Fruit fly (Drosophila melanogaster) whole organism, wandering third instar larva: ENCODE data around the gene CG16986.

ENCODE experiments used
- Abd-B ChIP-seq: fragments of >200 bp; optimal IDR thresholded peaks from 2 replicates; lab custom pipeline; 2017; ENCODE audit warnings: missing biosample characterization, missing genetic modification characterization
- CG32264 ChIP-seq: fragments of 200-800 bp; sonication (Bioruptor generic); optimal IDR thresholded peaks from 2 replicates; lab custom pipeline; 2016; ENCODE audit warnings: missing biosample characterization, missing genetic modification characterization
- CG9705 ChIP-seq: fragments of 200-800 bp; sonication (Bioruptor generic); optimal IDR thresholded peaks from 2 replicates; lab custom pipeline; 2018; ENCODE audit warnings: missing biosample characterization, mild to moderate bottlenecking, missing genetic modification characterization
- CrebA ChIP-seq: fragments of 200-800 bp; sonication (Bioruptor generic); optimal IDR thresholded peaks from 2 replicates; lab custom pipeline; 2016; ENCODE audit warnings: missing biosample characterization, mild to moderate bottlenecking, missing genetic modification characterization, borderline replicate concordance
- Dfd ChIP-seq: fragments of >200 bp; optimal IDR thresholded peaks from 2 replicates; lab custom pipeline; 2017; ENCODE audit warnings: missing biosample characterization, missing genetic modification characterization
- Dif ChIP-seq: fragments of 200-275, 200-300 bp; sonication (Bioruptor generic); optimal IDR thresholded peaks from 2 replicates; lab custom pipeline; 2018; ENCODE audit warnings: missing biosample characterization, missing genetic modification characterization; ENCODE audit not compliant: partially characterized antibody
- GATAd ChIP-seq: sonication (Bioruptor generic); optimal IDR thresholded peaks from 2 replicates; lab custom pipeline; 2016; ENCODE audit warnings: missing biosample characterization, missing genetic modification characterization
- HLH106 ChIP-seq: fragments of 200-800 bp; optimal IDR thresholded peaks from 3 replicates; lab custom pipeline; 2019; ENCODE audit warnings: missing biosample characterization, mild to moderate bottlenecking, missing genetic modification characterization, moderate library complexity
- Hnf4 ChIP-seq: fragments of 200-800 bp; sonication (Bioruptor generic); optimal IDR thresholded peaks from 2 replicates; lab custom pipeline; 2016; ENCODE audit warnings: missing biosample characterization, mild to moderate bottlenecking, missing genetic modification characterization
- Hr78 ChIP-seq: fragments of >200 bp; optimal IDR thresholded peaks from 2 replicates; lab custom pipeline; 2017; ENCODE audit warnings: missing biosample characterization, missing genetic modification characterization
- Hr83 ChIP-seq: fragments of 200-300 bp; sonication (Bioruptor generic); optimal IDR thresholded peaks from 2 replicates; lab custom pipeline; 2016; ENCODE audit warnings: missing biosample characterization, mild to moderate bottlenecking, missing genetic modification characterization, moderate library complexity; ENCODE audit not compliant: poor library complexity, severe bottlenecking
- Jra ChIP-seq: sonication (Bioruptor generic); optimal IDR thresholded peaks from 2 replicates; lab custom pipeline; 2016; ENCODE audit warnings: missing biosample characterization, missing genetic modification characterization
- Mio ChIP-seq: sonication (Bioruptor generic); optimal IDR thresholded peaks from 2 replicates; lab custom pipeline; 2016; ENCODE audit warnings: missing biosample characterization, missing genetic modification characterization
- Myc ChIP-seq: fragments of >200 bp; optimal IDR thresholded peaks from 2 replicates; lab custom pipeline; 2017
- N ChIP-seq: fragments of >200 bp; optimal IDR thresholded peaks from 2 replicates; lab custom pipeline; 2018; ENCODE audit warnings: missing biosample characterization, missing external identifiers, missing genetic modification characterization
- OdsH ChIP-seq: fragments of 200-800 bp; sonication (Bioruptor generic); optimal IDR thresholded peaks from 2 replicates; lab custom pipeline; 2016; ENCODE audit warnings: missing biosample characterization, mild to moderate bottlenecking, missing genetic modification characterization
- Rel ChIP-seq, 2 experiments: fragments of 200-800 bp; sonication (Bioruptor generic) in 1 of 2; optimal IDR thresholded peaks; 2 replicates in 1 of 2; 3 replicates in 1 of 2; lab custom pipeline; 2016 to 2019; ENCODE audit warnings: mild to moderate bottlenecking in 2 of 2, missing biosample characterization in 2 of 2, missing genetic modification characterization in 2 of 2, moderate library complexity in 1 of 2
- Sp1 ChIP-seq: fragments of 200-800 bp; sonication (Bioruptor generic); optimal IDR thresholded peaks from 3 replicates; lab custom pipeline; 2019; ENCODE audit warnings: missing biosample characterization, mild to moderate bottlenecking, missing genetic modification characterization, moderate library complexity
- Vsx2 ChIP-seq: fragments of 200-300, 225-300 bp; sonication (Bioruptor generic); optimal IDR thresholded peaks from 2 replicates; lab custom pipeline; 2018; ENCODE audit warnings: missing biosample characterization, missing genetic modification characterization; ENCODE audit not compliant: partially characterized antibody
- br ChIP-seq: fragments of 200-800 bp; sonication (Bioruptor generic); optimal IDR thresholded peaks from 2 replicates; lab custom pipeline; 2016; ENCODE audit warnings: missing biosample characterization, missing genetic modification characterization
- brk ChIP-seq: fragments of 200-800 bp; sonication (Bioruptor generic); optimal IDR thresholded peaks from 2 replicates; lab custom pipeline; 2016; ENCODE audit warnings: missing biosample characterization, mild to moderate bottlenecking, missing genetic modification characterization
- dl ChIP-seq, 2 experiments: fragments of 175-275, 200-275 bp in 1 of 2; fragments of 200-275 bp in 1 of 2; sonication (Bioruptor generic); optimal IDR thresholded peaks; lab custom pipeline; 2018; ENCODE audit warnings: mild to moderate bottlenecking in 2 of 2, missing biosample characterization in 2 of 2, missing genetic modification characterization in 2 of 2, moderate library complexity in 2 of 2; ENCODE audit not compliant: partially characterized antibody in 2 of 2, insufficient read depth in 1 of 2
- dmrt93B ChIP-seq: fragments of 200-800 bp; sonication (Bioruptor generic); optimal IDR thresholded peaks from 2 replicates; lab custom pipeline; 2018; ENCODE audit warnings: missing biosample characterization, mild to moderate bottlenecking, missing genetic modification characterization
- dsf ChIP-seq: sonication (Bioruptor generic); optimal IDR thresholded peaks from 2 replicates; lab custom pipeline; 2016; ENCODE audit warnings: missing biosample characterization, missing genetic modification characterization, borderline replicate concordance
- ey ChIP-seq: fragments of 200-800 bp; sonication (Bioruptor generic); optimal IDR thresholded peaks from 2 replicates; lab custom pipeline; 2016; ENCODE audit warnings: missing biosample characterization, missing genetic modification characterization
- foxo ChIP-seq, 2 experiments: fragments of 200-800 bp; sonication (Bioruptor generic); optimal IDR thresholded peaks; 2 replicates in 1 of 2; 3 replicates in 1 of 2; lab custom pipeline; 2016 to 2017; ENCODE audit warnings: missing biosample characterization in 2 of 2, missing genetic modification characterization in 2 of 2
- fru ChIP-seq: fragments of 200-800 bp; sonication (Bioruptor generic); optimal IDR thresholded peaks from 3 replicates; lab custom pipeline; 2016; ENCODE audit warnings: missing biosample characterization, mild to moderate bottlenecking, missing genetic modification characterization
- h ChIP-seq: fragments of 200-800 bp; sonication (Bioruptor generic); optimal IDR thresholded peaks from 3 replicates; lab custom pipeline; 2016; ENCODE audit warnings: missing biosample characterization, mild to moderate bottlenecking, missing genetic modification characterization
- jim ChIP-seq: fragments of 175-275, 200-325 bp; sonication (Bioruptor generic); optimal IDR thresholded peaks from 2 replicates; lab custom pipeline; 2016; ENCODE audit warnings: missing biosample characterization, mild to moderate bottlenecking, missing genetic modification characterization
- lola ChIP-seq: fragments of >200 bp; optimal IDR thresholded peaks from 2 replicates; lab custom pipeline; 2017; ENCODE audit warnings: missing biosample characterization, missing genetic modification characterization
- pan ChIP-seq: fragments of >200 bp; optimal IDR thresholded peaks from 2 replicates; lab custom pipeline; 2017
- psq ChIP-seq: fragments of 200-800 bp; sonication (Bioruptor generic); optimal IDR thresholded peaks from 3 replicates; lab custom pipeline; 2017; ENCODE audit warnings: missing biosample characterization, mild to moderate bottlenecking, missing genetic modification characterization, moderate library complexity
- rgr ChIP-seq: fragments of 200-800 bp; sonication (Bioruptor generic); optimal IDR thresholded peaks from 3 replicates; lab custom pipeline; 2016; ENCODE audit warnings: missing biosample characterization, mild to moderate bottlenecking, missing genetic modification characterization
- sage ChIP-seq: fragments of 200-800 bp; sonication (Bioruptor generic); optimal IDR thresholded peaks from 2 replicates; lab custom pipeline; 2016; ENCODE audit warnings: missing biosample characterization, mild to moderate bottlenecking, missing genetic modification characterization
- sv ChIP-seq: fragments of 200-800 bp; sonication (Bioruptor generic); optimal IDR thresholded peaks from 3 replicates; lab custom pipeline; 2016; ENCODE audit warnings: missing biosample characterization, missing genetic modification characterization
- tai ChIP-seq: sonication (Bioruptor generic); optimal IDR thresholded peaks from 2 replicates; lab custom pipeline; 2016; ENCODE audit warnings: missing biosample characterization, missing genetic modification characterization
- usp ChIP-seq: fragments of >200 bp; optimal IDR thresholded peaks from 2 replicates; lab custom pipeline; 2017; ENCODE audit warnings: missing biosample characterization, missing genetic modification characterization
- woc ChIP-seq: sonication (Bioruptor generic); optimal IDR thresholded peaks from 2 replicates; lab custom pipeline; 2016; ENCODE audit warnings: missing biosample characterization, mild to moderate bottlenecking, missing genetic modification characterization

Gene CG16986

DNA sequence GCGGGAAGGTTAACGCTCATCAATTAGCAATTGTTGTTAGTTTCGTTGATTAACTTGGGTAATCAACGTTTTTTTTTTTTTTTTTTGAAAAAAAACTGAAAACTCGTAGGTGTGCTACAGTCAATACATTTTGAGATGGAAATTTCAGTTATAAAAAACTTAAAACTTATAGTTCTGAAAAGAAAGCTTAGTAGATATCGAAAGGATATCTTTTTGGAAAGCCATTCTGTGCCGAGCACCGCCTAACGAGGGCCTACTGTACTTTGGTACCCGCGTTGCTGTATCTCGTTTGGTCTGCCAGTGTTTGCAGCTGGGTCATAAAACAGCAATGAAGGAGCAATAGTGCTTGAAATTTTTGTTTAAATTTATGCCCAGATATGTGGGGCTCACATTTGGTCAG, 28.2 kb upstream of the CG16986 start:
- TF ChIP-seq h (GFP tag; lab: Kevin White, UChicago) (peak; percentile 16), Sp1 (GFP tag; lab: Kevin White, UChicago) (no peak), fru (GFP tag; lab: Kevin White, UChicago) (peak; percentile 36), tai (no peak), Abd-B (GFP tag; lab: Kevin White, UChicago) (no peak), foxo (GFP tag; optimal IDR thresholded peaks at IDR 0.05; lab: Kevin White, UChicago) (peak in 1 of 2 experiments; percentile 34), br (GFP tag; lab: Kevin White, UChicago) (no peak), psq (GFP tag; lab: Kevin White, UChicago) (no peak)

dm6 chr3L:2572907-2573591, 27.1 kb upstream of the CG16986 start:
- TF ChIP-seq Rel (GFP tag; optimal IDR thresholded peaks at IDR 0.05; lab: Kevin White, UChicago) (peak; percentile 26), Rel (tag; optimal IDR thresholded peaks at IDR 0.05; lab: Kevin White, UChicago) (peak; percentile 88), CG32264 (GFP tag; lab: Kevin White, UChicago) (peak; percentile 3), br (GFP tag; lab: Kevin White, UChicago) (peak; percentile 41), Myc (lab: Kevin White, UChicago) (no peak), tai (peak; percentile 50), Hr83 (peak; percentile 53), Jra (peak; percentile 42), dmrt93B (no peak), Abd-B (GFP tag; lab: Kevin White, UChicago) (no peak), N (GFP tag; lab: Kevin White, UChicago) (no peak), psq (GFP tag; lab: Kevin White, UChicago) (no peak), GATAd (GFP tag; lab: Kevin White, UChicago) (no peak), fru (GFP tag; lab: Kevin White, UChicago) (no peak), rgr (GFP tag; lab: Kevin White, UChicago) (peak; percentile 64), lola (no peak), h (GFP tag; lab: Kevin White, UChicago) (peak; percentile 25), sv (GFP tag; lab: Kevin White, UChicago) (no peak), CrebA (GFP tag; lab: Kevin White, UChicago) (no peak), dsf (GFP tag; lab: Kevin White, UChicago) (no peak), brk (GFP tag; lab: Kevin White, UChicago) (peak; percentile 64), Dfd (no peak), Hnf4 (GFP tag; lab: Kevin White, UChicago) (peak; percentile 73), usp (no peak), foxo (GFP tag; optimal IDR thresholded peaks at IDR 0.05; lab: Kevin White, UChicago) (peak in 1 of 2 experiments; percentile 8), pan (no peak), CG9705 (GFP tag; lab: Kevin White, UChicago) (no peak), HLH106 (tag; lab: Kevin White, UChicago) (no peak), sage (GFP tag; lab: Kevin White, UChicago) (peak; percentile 68), Vsx2 (GFP tag; lab: Kevin White, UChicago) (no peak), Mio (GFP tag; lab: Kevin White, UChicago) (no peak), Hr78 (GFP tag; lab: Kevin White, UChicago) (no peak), OdsH (no peak), dl (GFP tag; optimal IDR thresholded peaks at IDR 0.05; lab: Kevin White, UChicago; ENCODE audit: insufficient read depth in 1 of 2, partially characterized antibody in 2 of 2) (no peak), ey (GFP tag; lab: Kevin White, UChicago) (no peak), jim (GFP tag; lab: Kevin White, UChicago) (no peak), Dif (GFP tag; lab: Kevin White, UChicago) (no peak), Sp1 (GFP tag; lab: Kevin White, UChicago) (peak; percentile 28), woc (GFP tag; lab: Kevin White, UChicago) (no peak)
